Fruit fly (Drosophila melanogaster) whole organism, embryonic: ENCODE measurements around the gene kraken.

ENCODE experiments used
- Abd-B ChIP-seq: fragments of 200-800 bp; sonication (Bioruptor generic); optimal IDR thresholded peaks from 2 replicates; lab custom pipeline; 2018; ENCODE audit warnings: missing biosample characterization, mild to moderate bottlenecking, missing genetic modification characterization, moderate library complexity
- Bgb ChIP-seq: fragments of 200-800 bp; sonication (Bioruptor generic); IDR thresholded peaks from 2 replicates; pipeline ENCODE4 v1.3.6; 2022; ENCODE audit warnings: missing biosample characterization, missing genetic modification characterization; ENCODE audit not compliant: partially characterized antibody
- CG10565 ChIP-seq: fragments of 200-800 bp; sonication (Bioruptor generic); optimal IDR thresholded peaks from 3 replicates; lab custom pipeline; 2016; ENCODE audit warnings: missing biosample characterization, mild to moderate bottlenecking, missing genetic modification characterization
- CG11085 ChIP-seq: fragments of 200-800 bp; sonication (Bioruptor generic); IDR thresholded peaks from 2 replicates; pipeline ENCODE4 v1.3.6; 2022; ENCODE audit warnings: missing biosample characterization, missing genetic modification characterization
- CG11398 ChIP-seq: fragments of 200-800 bp; sonication (Bioruptor generic); optimal IDR thresholded peaks from 2 replicates; lab custom pipeline; 2016; ENCODE audit warnings: missing biosample characterization, missing genetic modification characterization
- CG12744 ChIP-seq: fragments of 200-800 bp; sonication (Bioruptor generic); optimal IDR thresholded peaks from 2 replicates; lab custom pipeline; 2016; ENCODE audit warnings: missing biosample characterization, missing genetic modification characterization
- CG1529 ChIP-seq: fragments of 200-800 bp; sonication (Bioruptor generic); optimal IDR thresholded peaks from 3 replicates; lab custom pipeline; 2018; ENCODE audit warnings: missing biosample characterization, missing genetic modification characterization
- CG17385 ChIP-seq: fragments of 200-800 bp; sonication (Bioruptor generic); optimal IDR thresholded peaks from 3 replicates; lab custom pipeline; 2018; ENCODE audit warnings: missing biosample characterization, mild to moderate bottlenecking, missing genetic modification characterization
- CG17829 ChIP-seq: fragments of 200-800 bp; optimal IDR thresholded peaks from 2 replicates; lab custom pipeline; 2019; ENCODE audit warnings: missing biosample characterization, mild to moderate bottlenecking, missing genetic modification characterization, moderate library complexity
- CG30403 ChIP-seq: fragments of 200-800 bp; sonication (Bioruptor generic); optimal IDR thresholded peaks from 3 replicates; lab custom pipeline; 2016; ENCODE audit warnings: missing biosample characterization, missing genetic modification characterization
- CG31441 ChIP-seq: fragments of 200-800 bp; sonication (Bioruptor generic); IDR thresholded peaks from 2 replicates; pipeline ENCODE4 v1.3.6; 2022; ENCODE audit warnings: missing biosample characterization, missing genetic modification characterization
- CG32532 ChIP-seq: fragments of 200-800 bp; sonication (Bioruptor generic); IDR thresholded peaks from 2 replicates; pipeline ENCODE4 v1.3.6; 2022; ENCODE audit warnings: missing biosample characterization, missing genetic modification characterization
- CG3847 ChIP-seq: fragments of 200-800 bp; sonication (Bioruptor generic); IDR thresholded peaks from 2 replicates; pipeline ENCODE4 v1.3.6; 2022; ENCODE audit warnings: missing biosample characterization, missing genetic modification characterization
- CG5953 ChIP-seq: fragments of 200-800 bp; sonication (Bioruptor generic); IDR thresholded peaks from 2 replicates; pipeline ENCODE4 v1.3.6; 2022; ENCODE audit warnings: missing biosample characterization, missing genetic modification characterization
- CkIIα-i1 ChIP-seq: fragments of 200-800 bp; sonication (Bioruptor generic); IDR thresholded peaks from 2 replicates; pipeline ENCODE4 v1.3.6; 2022; ENCODE audit warnings: missing biosample characterization, missing genetic modification characterization
- Dfd ChIP-seq, 2 experiments: fragments of >200 bp; optimal IDR thresholded peaks; 2 replicates each; lab custom pipeline; 2017; ENCODE audit warnings: missing biosample characterization in 2 of 2, missing genetic modification characterization in 2 of 2
- Kr ChIP-seq: fragments of 200-800 bp; sonication (Bioruptor generic); optimal IDR thresholded peaks from 2 replicates; lab custom pipeline; 2017; ENCODE audit warnings: missing biosample characterization, mild to moderate bottlenecking, missing genetic modification characterization
- Lpt ChIP-seq: fragments of >200 bp; optimal IDR thresholded peaks from 2 replicates; lab custom pipeline; 2018; ENCODE audit warnings: missing biosample characterization, missing genetic modification characterization
- MBD-R2 ChIP-seq: fragments of 200-800 bp; sonication (Bioruptor generic); IDR thresholded peaks from 2 replicates; pipeline ENCODE4 v1.3.6; 2022; ENCODE audit warnings: missing biosample characterization, missing genetic modification characterization
- NC2α ChIP-seq: fragments of 200-800 bp; sonication (Bioruptor generic); optimal IDR thresholded peaks from 2 replicates; lab custom pipeline; 2016; ENCODE audit warnings: missing biosample characterization, missing genetic modification characterization
- Oli ChIP-seq: fragments of 200-800 bp; sonication (Bioruptor generic); optimal IDR thresholded peaks from 2 replicates; lab custom pipeline; 2018; ENCODE audit warnings: missing biosample characterization, mild to moderate bottlenecking, missing genetic modification characterization, moderate library complexity
- Xrp1 ChIP-seq: fragments of 200-800 bp; sonication (Bioruptor generic); IDR thresholded peaks from 2 replicates; pipeline ENCODE4 v1.3.6; 2022; ENCODE audit warnings: missing biosample characterization, missing genetic modification characterization
- YL-1 ChIP-seq: fragments of 200-800 bp; sonication (Bioruptor generic); optimal IDR thresholded peaks from 3 replicates; lab custom pipeline; 2017; ENCODE audit warnings: missing biosample characterization, mild to moderate bottlenecking, missing genetic modification characterization
- ab ChIP-seq: fragments of 200-800 bp; sonication (Bioruptor generic); optimal IDR thresholded peaks from 2 replicates; lab custom pipeline; 2016; ENCODE audit warnings: missing biosample characterization, missing genetic modification characterization
- ase ChIP-seq: fragments of 200-800 bp; sonication (Bioruptor generic); IDR thresholded peaks from 3 replicates; pipeline ENCODE4 v1.3.6; 2022; ENCODE audit warnings: missing biosample characterization, missing genetic modification characterization
- bbx ChIP-seq: fragments of 200-800 bp; sonication (Bioruptor generic); IDR thresholded peaks from 2 replicates; pipeline ENCODE4 v1.3.6; 2022; ENCODE audit warnings: missing biosample characterization, missing genetic modification characterization; ENCODE audit not compliant: partially characterized antibody
- bcd ChIP-seq: fragments of 200-800 bp; sonication (Bioruptor generic); optimal IDR thresholded peaks from 2 replicates; lab custom pipeline; 2017; ENCODE audit warnings: missing biosample characterization, mild to moderate bottlenecking, missing genetic modification characterization
- chif ChIP-seq, 2 experiments: fragments of 200-800 bp; sonication (Bioruptor generic); optimal IDR thresholded peaks; 3 replicates each; lab custom pipeline; 2016; ENCODE audit warnings: missing biosample characterization in 2 of 2, missing genetic modification characterization in 2 of 2
- croc ChIP-seq: fragments of 200-800 bp; sonication (Bioruptor generic); conservative IDR thresholded peaks from 3 replicates; pipeline ENCODE4 v1.3.6; 2022; ENCODE audit warnings: missing biosample characterization, missing genetic modification characterization
- dimm ChIP-seq: fragments of 200-800 bp; sonication (Bioruptor generic); IDR thresholded peaks from 2 replicates; pipeline ENCODE4 v1.3.6; 2022; ENCODE audit warnings: missing biosample characterization, missing genetic modification characterization
- ems ChIP-seq: fragments of 200-800 bp; sonication (Bioruptor generic); optimal IDR thresholded peaks from 3 replicates; lab custom pipeline; 2016; ENCODE audit warnings: missing biosample characterization, missing genetic modification characterization
- eyg ChIP-seq: fragments of 200-800 bp; sonication (Bioruptor generic); optimal IDR thresholded peaks from 3 replicates; lab custom pipeline; 2016; ENCODE audit warnings: missing biosample characterization, missing genetic modification characterization
- gcm ChIP-seq: fragments of 200-800 bp; sonication (Bioruptor generic); optimal IDR thresholded peaks from 2 replicates; lab custom pipeline; 2019; ENCODE audit warnings: missing biosample characterization, mild to moderate bottlenecking, missing genetic modification characterization, moderate library complexity
- grau ChIP-seq: fragments of 200-800 bp; optimal IDR thresholded peaks from 3 replicates; lab custom pipeline; 2019; ENCODE audit warnings: missing biosample characterization, mild to moderate bottlenecking, missing genetic modification characterization, moderate library complexity
- insv ChIP-seq, 2 experiments: fragments of 200-800 bp; sonication (Bioruptor generic); optimal IDR thresholded peaks; 3 replicates each; lab custom pipeline; 2016 to 2018; ENCODE audit warnings: missing biosample characterization in 2 of 2, missing genetic modification characterization in 2 of 2
- klu ChIP-seq: fragments of 200-800 bp; sonication (Bioruptor generic); IDR thresholded peaks from 2 replicates; pipeline ENCODE4 v1.3.6; 2022; ENCODE audit warnings: missing biosample characterization, missing genetic modification characterization
- lola ChIP-seq, 3 experiments: fragments of >200 bp in 2 of 3; fragments of 200-800 bp in 1 of 3; sonication (Bioruptor generic) in 1 of 3; optimal IDR thresholded peaks; 2 replicates each; lab custom pipeline; 2017 to 2019; ENCODE audit warnings: missing biosample characterization in 3 of 3, missing genetic modification characterization in 3 of 3, mild to moderate bottlenecking in 1 of 3, moderate library complexity in 1 of 3
- nau ChIP-seq: fragments of 200-800 bp; sonication (Bioruptor generic); optimal IDR thresholded peaks from 3 replicates; lab custom pipeline; 2017; ENCODE audit warnings: missing biosample characterization, mild to moderate bottlenecking, missing genetic modification characterization, missing genetic modification reagents
- nerfin-1 ChIP-seq: fragments of 200-800 bp; sonication (Bioruptor generic); optimal IDR thresholded peaks from 3 replicates; lab custom pipeline; 2019; ENCODE audit warnings: missing biosample characterization, mild to moderate bottlenecking, missing genetic modification characterization, moderate library complexity
- pros ChIP-seq: fragments of 200-800 bp; sonication (Bioruptor generic); optimal IDR thresholded peaks from 3 replicates; lab custom pipeline; 2019; ENCODE audit warnings: missing biosample characterization, mild to moderate bottlenecking, missing genetic modification characterization, moderate library complexity
- pzg ChIP-seq: fragments of 200-800 bp; sonication (Bioruptor generic); optimal IDR thresholded peaks from 3 replicates; lab custom pipeline; 2018; ENCODE audit warnings: missing biosample characterization, mild to moderate bottlenecking, missing genetic modification characterization, moderate library complexity
- repo ChIP-seq: fragments of 200-800 bp; sonication (Bioruptor generic); optimal IDR thresholded peaks from 2 replicates; lab custom pipeline; 2016; ENCODE audit warnings: missing biosample characterization, missing genetic modification characterization
- sima ChIP-seq: fragments of 200-800 bp; sonication (Bioruptor generic); optimal IDR thresholded peaks from 2 replicates; lab custom pipeline; 2016; ENCODE audit warnings: missing biosample characterization, missing genetic modification characterization
- slp2 ChIP-seq: fragments of 200-800 bp; sonication (Bioruptor generic); optimal IDR thresholded peaks from 2 replicates; lab custom pipeline; 2016; ENCODE audit warnings: missing biosample characterization, missing genetic modification characterization
- sob ChIP-seq: fragments of 200-800 bp; sonication (Bioruptor generic); IDR thresholded peaks from 2 replicates; pipeline ENCODE4 v1.3.6; 2022; ENCODE audit warnings: missing biosample characterization, missing genetic modification characterization
- sqz ChIP-seq: fragments of 200-800 bp; sonication (Bioruptor generic); optimal IDR thresholded peaks from 3 replicates; lab custom pipeline; 2018; ENCODE audit warnings: missing biosample characterization, mild to moderate bottlenecking, missing genetic modification characterization
- ttk ChIP-seq: fragments of 200-800 bp; sonication (Bioruptor generic); IDR thresholded peaks from 2 replicates; pipeline ENCODE4 v2.1.2; 2022; ENCODE audit warnings: missing biosample characterization, missing genetic modification characterization
- twi ChIP-seq: fragments of 200-800 bp; optimal IDR thresholded peaks from 2 replicates; lab custom pipeline; 2019; ENCODE audit warnings: missing biosample characterization, mild to moderate bottlenecking, missing genetic modification characterization, moderate library complexity
- vfl ChIP-seq: fragments of 200-800 bp; sonication (Bioruptor generic); optimal IDR thresholded peaks from 2 replicates; lab custom pipeline; 2016; ENCODE audit warnings: missing biosample characterization, missing genetic modification characterization
- vvl ChIP-seq: fragments of 200-800 bp; sonication (Bioruptor generic); IDR thresholded peaks from 2 replicates; pipeline ENCODE4 v1.3.6; 2022; ENCODE audit warnings: missing biosample characterization, missing genetic modification characterization
- z ChIP-seq: fragments of 200-800 bp; sonication (Bioruptor generic); IDR thresholded peaks from 3 replicates; pipeline ENCODE4 v1.3.6; 2022; ENCODE audit warnings: missing biosample characterization, missing genetic modification characterization
- zfh1 ChIP-seq: fragments of 200-800 bp; sonication (Bioruptor generic); IDR thresholded peaks from 3 replicates; pipeline ENCODE4 v1.3.6; 2022; ENCODE audit warnings: missing biosample characterization, missing genetic modification characterization

kraken gene

DNA sequence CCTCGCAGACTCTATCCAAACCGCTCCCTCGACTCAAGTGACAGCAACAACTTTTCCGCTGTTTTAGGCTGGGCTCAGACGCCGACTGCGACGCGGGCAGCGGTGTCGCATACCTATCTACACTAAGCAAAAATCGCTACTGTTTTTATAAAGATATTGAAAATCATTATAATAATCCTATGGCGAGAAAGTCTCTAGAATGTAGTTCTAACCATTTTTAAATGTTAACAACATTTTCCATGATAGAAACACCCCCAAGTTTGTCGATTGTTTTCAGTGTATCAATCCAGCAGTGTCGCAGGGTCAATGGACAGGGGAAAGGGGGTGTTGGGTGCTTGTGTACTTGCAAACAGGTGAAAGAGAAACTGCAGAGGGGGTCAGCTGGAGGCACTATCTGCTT, 13.3 kb downstream of the kraken start (continued):
- peak; percentile 88 for TF ChIP-seq croc (GFP tag; lab: Robert Waterston, UW)
- peak; percentile 16 for TF ChIP-seq pzg
- peak; percentile 89 for TF ChIP-seq CG11085 (GFP tag; lab: Robert Waterston, UW)
- no peak for TF ChIP-seq Lpt (GFP tag; lab: Kevin White, UChicago)
- peak; percentile 96 for TF ChIP-seq ase (GFP tag; lab: Robert Waterston, UW)
- peak; percentile 98 for TF ChIP-seq zfh1 (GFP tag; lab: Robert Waterston, UW)
- peak; percentile 97 for TF ChIP-seq Xrp1 (GFP tag; lab: Robert Waterston, UW)
- TF ChIP-seq nau (GFP tag; lab: Kevin White, UChicago) = peak; percentile 92
- peak; percentile 92 for TF ChIP-seq nerfin-1 (tag; lab: Kevin White, UChicago)
- TF ChIP-seq CG1529 (GFP tag; lab: Kevin White, UChicago) = peak; percentile 93
- peak; percentile 95 for TF ChIP-seq repo
- TF ChIP-seq NC2α (GFP tag; lab: Kevin White, UChicago) = peak; percentile 86
- peak; percentile 49 for TF ChIP-seq pros (GFP tag; lab: Kevin White, UChicago)
- TF ChIP-seq twi (tag; lab: Kevin White, UChicago) = peak; percentile 88
- TF ChIP-seq vfl = peak; percentile 95
- peak; percentile 97 for TF ChIP-seq ttk (GFP tag; lab: Robert Waterston, UW)
- peak; percentile 98 for TF ChIP-seq CG30403
- TF ChIP-seq CG32532 (GFP tag; lab: Robert Waterston, UW) = peak; percentile 97
- TF ChIP-seq CG31441 (GFP tag; lab: Robert Waterston, UW) = peak; percentile 97
- peak; percentile 91 for TF ChIP-seq MBD-R2 (GFP tag; lab: Robert Waterston, UW)
- peak; percentile 84 for TF ChIP-seq CG10565 (GFP tag; lab: Kevin White, UChicago)
- TF ChIP-seq klu (GFP tag; lab: Robert Waterston, UW) = peak; percentile 90
- TF ChIP-seq YL-1 (GFP tag; lab: Kevin White, UChicago) = peak; percentile 68
- peak; percentile 71; the same call in 2 of the 3 replicates for TF ChIP-seq z (GFP tag; lab: Robert Waterston, UW)
- TF ChIP-seq CG3847 (GFP tag; lab: Robert Waterston, UW) = peak; percentile 95
- peak; percentile 94 for TF ChIP-seq grau (tag; lab: Kevin White, UChicago)
- TF ChIP-seq lola (GFP tag; optimal IDR thresholded peaks at IDR 0.05; lab: Kevin White, UChicago) = peak in 1 of 3 experiments; percentile 93
- TF ChIP-seq vvl (GFP tag; lab: Robert Waterston, UW) = peak; percentile 98
- peak; percentile 65 for TF ChIP-seq CkIIα-i1
- TF ChIP-seq sqz (GFP tag; lab: Kevin White, UChicago) = peak; percentile 91
- peak; percentile 84 for TF ChIP-seq CG11398 (GFP tag; lab: Kevin White, UChicago)
- peak; percentile 93 for TF ChIP-seq CG17385 (GFP tag; lab: Kevin White, UChicago)
- TF ChIP-seq dimm = peak; percentile 87
- peak; percentile 95 for TF ChIP-seq CG5953
- peak; percentile 32 to 60 for TF ChIP-seq insv (GFP tag; optimal IDR thresholded peaks at IDR 0.05; lab: Kevin White, UChicago)
- TF ChIP-seq slp2 (GFP tag; lab: Kevin White, UChicago) = peak; percentile 92
- peak; percentile 91 for TF ChIP-seq ems (GFP tag; lab: Kevin White, UChicago)
- TF ChIP-seq bcd = peak; percentile 96
- no peak for TF ChIP-seq Bgb (GFP tag; lab: Robert Waterston, UW)
- peak; percentile 88 for TF ChIP-seq Abd-B (GFP tag; lab: Kevin White, UChicago)
- TF ChIP-seq CG12744 (GFP tag; lab: Kevin White, UChicago) = peak; percentile 93
- peak; percentile 92 for TF ChIP-seq eyg (GFP tag; lab: Kevin White, UChicago)
- peak in 1 of 2 experiments; percentile 4 for TF ChIP-seq Dfd (GFP tag; optimal IDR thresholded peaks at IDR 0.05; lab: Kevin White, UChicago)
- peak; percentile 95 for TF ChIP-seq gcm
- peak; percentile 97 for TF ChIP-seq CG17829 (tag; lab: Kevin White, UChicago)
- no peak for TF ChIP-seq bbx (GFP tag; lab: Robert Waterston, UW)
- peak; percentile 43 for TF ChIP-seq Kr (GFP tag; lab: Kevin White, UChicago)
- TF ChIP-seq chif (GFP tag; optimal IDR thresholded peaks at IDR 0.05; lab: Kevin White, UChicago) = peak; percentile 97
- TF ChIP-seq ab = peak; percentile 90
- TF ChIP-seq Oli (tag; lab: Kevin White, UChicago) = peak; percentile 96
- TF ChIP-seq sob (GFP tag; lab: Robert Waterston, UW) = peak; percentile 97
- peak; percentile 88 for TF ChIP-seq sima (GFP tag; lab: Kevin White, UChicago)
